Fruit fly (Drosophila melanogaster): Measurements from ENCODE around the gene strat.
A peak's percentile ranks its signal among the peaks of the same experiment; 100 is the strongest.

The strat gene

DNA sequence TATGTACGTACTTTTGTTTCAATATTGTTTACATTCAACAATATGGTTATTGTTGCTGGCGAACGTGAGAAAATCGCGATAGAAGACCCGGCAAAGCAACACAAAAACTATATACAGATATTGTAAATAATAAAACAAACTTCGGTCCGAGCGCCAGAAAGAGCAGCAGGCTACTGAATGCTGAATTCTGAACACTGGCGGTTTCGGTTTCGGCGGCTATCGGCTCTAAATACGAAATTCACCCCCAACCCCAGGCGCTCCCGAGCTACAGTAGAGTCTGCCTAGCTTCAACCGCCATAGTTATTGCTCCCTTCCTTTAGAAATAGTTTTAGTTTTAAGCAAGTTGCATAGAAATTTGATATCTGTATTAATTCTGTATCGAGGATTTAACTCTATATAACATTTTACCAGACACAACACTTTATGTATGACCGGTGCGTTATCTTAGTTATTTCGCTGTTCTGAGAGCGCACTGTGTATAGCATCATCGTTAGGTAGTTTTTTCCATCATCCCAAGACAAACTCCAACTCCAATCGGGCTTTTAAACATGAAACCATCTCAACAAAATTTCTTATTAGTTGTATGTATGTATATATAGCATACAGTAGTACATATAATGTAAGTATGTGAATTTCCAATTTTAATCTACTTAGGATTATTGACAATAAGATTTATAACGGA, 42.3 kb downstream of the strat start, which contains the start of gene CG7627 (continued):
- TF ChIP-seq CG8359 (GFP tag; optimal IDR thresholded peaks at IDR 0.05; ENCODE audit: borderline replicate concordance) (peak; percentile 39), Ravus (GFP tag; IDR thresholded peaks at IDR 0.05) (peak; percentile 54), zen (tag; optimal IDR thresholded peaks at IDR 0.05) (peak; percentile 11), jing (GFP tag; optimal IDR thresholded peaks at IDR 0.05) (peak; percentile 13), kni (GFP tag; optimal IDR thresholded peaks at IDR 0.05) (no peak), otp (GFP tag; IDR thresholded peaks at IDR 0.05) (0 out of 3 replicates have a peak, but pooled peaks have one; percentile 59), da (GFP tag; optimal IDR thresholded peaks at IDR 0.05) (peak; percentile 19), CG12104 (GFP tag; optimal IDR thresholded peaks at IDR 0.05) (peak; percentile 76), CG12219 (GFP tag; optimal IDR thresholded peaks at IDR 0.05) (peak; percentile 73), Atf6 (GFP tag; IDR thresholded peaks at IDR 0.05) (peak; percentile 85), CG5180 (GFP tag; optimal IDR thresholded peaks at IDR 0.05) (peak; percentile 58), cad (GFP tag; optimal IDR thresholded peaks at IDR 0.05) (no peak), PHDP (tag; optimal IDR thresholded peaks at IDR 0.05) (peak; percentile 68), Pdp1 (GFP tag; optimal IDR thresholded peaks at IDR 0.05) (peak; percentile 35 to 70), vfl (GFP tag; optimal IDR thresholded peaks at IDR 0.05) (peak; percentile 65), CG10959 (GFP tag; IDR thresholded peaks at IDR 0.05) (peak; percentile 45; the same call in 1 of the 2 replicates), Dip2 (GFP tag; IDR thresholded peaks at IDR 0.05) (no peak; the same call in 1 of the 2 replicates), dmrt11E (tag; optimal IDR thresholded peaks at IDR 0.05) (peak; percentile 62), ranshi (GFP tag; IDR thresholded peaks at IDR 0.05) (peak; percentile 81), NFAT (GFP tag; IDR thresholded peaks at IDR 0.05) (peak; percentile 82), Vsx1 (GFP tag; optimal IDR thresholded peaks at IDR 0.05) (peak; percentile 19), pzg (GFP tag; optimal IDR thresholded peaks at IDR 0.05) (peak; percentile 9), CG30431 (GFP tag; optimal IDR thresholded peaks at IDR 0.05) (peak; percentile 11), Optix (GFP tag; IDR thresholded peaks at IDR 0.05) (peak; percentile 64; the same call in 1 of the 3 replicates), CG7357 (GFP tag; IDR thresholded peaks at IDR 0.05) (peak; percentile 73; the same call in 2 of the 3 replicates), CG10274 (GFP tag; optimal IDR thresholded peaks at IDR 0.05) (no peak), Poxn (GFP tag; IDR thresholded peaks at IDR 0.05) (peak; percentile 70), tll (GFP tag; optimal IDR thresholded peaks at IDR 0.05) (no peak), CG3847 (GFP tag; IDR thresholded peaks at IDR 0.05) (peak; percentile 74), NK7.1 (GFP tag; optimal IDR thresholded peaks at IDR 0.05) (peak; percentile 63), CG11504 (tag; optimal IDR thresholded peaks at IDR 0.05) (peak; percentile 71), HHEX (GFP tag; optimal IDR thresholded peaks at IDR 0.05) (peak; percentile 80), hth (optimal IDR thresholded peaks at IDR 0.05) (no peak), Hmx (GFP tag; optimal IDR thresholded peaks at IDR 0.05) (peak; percentile 20), CG1529 (GFP tag; optimal IDR thresholded peaks at IDR 0.05) (peak; percentile 20), psq (GFP tag; optimal IDR thresholded peaks at IDR 0.05) (no peak), D19A (tag; optimal IDR thresholded peaks at IDR 0.05) (peak; percentile 33), CG2875 (GFP tag; optimal IDR thresholded peaks at IDR 0.05) (peak; percentile 54), Ets97D (GFP tag; optimal IDR thresholded peaks at IDR 0.05) (peak; percentile 42), tgo (GFP tag; IDR thresholded peaks at IDR 0.05) (peak; percentile 74), CG14667 (GFP tag; IDR thresholded peaks at IDR 0.05) (peak; percentile 82; the same call in 1 of the 2 replicates), CG16863 (GFP tag; optimal IDR thresholded peaks at IDR 0.05) (peak; percentile 40), Sin3A (optimal IDR thresholded peaks at IDR 0.05) (no peak), kah (GFP tag; optimal IDR thresholded peaks at IDR 0.05) (peak; percentile 20), slp2 (GFP tag; optimal IDR thresholded peaks at IDR 0.05) (peak; percentile 12), mam (GFP tag; optimal IDR thresholded peaks at IDR 0.05) (peak; percentile 84), exex (tag; optimal IDR thresholded peaks at IDR 0.05) (peak; percentile 77), CG11093 (GFP tag; IDR thresholded peaks at IDR 0.05) (peak; percentile 63; the same call in 1 of the 3 replicates), sima (GFP tag; optimal IDR thresholded peaks at IDR 0.05) (no peak), HmgZ (tag; optimal IDR thresholded peaks at IDR 0.05) (peak; percentile 46)

Data from whole organism, embryonic.